Worm (Caenorhabditis elegans) whole organism, mixed stage, embryonic: ENCODE results near the gene syx-16.

Source experiments
- nhr-2 ChIP-seq: fragments of 150-350 bp; optimal IDR thresholded peaks from 2 replicates; lab custom pipeline; 2014; ENCODE audit warnings: missing biosample characterization, missing genetic modification characterization
- nhr-76 ChIP-seq: sonication (generic microtip); optimal IDR thresholded peaks from 2 replicates; lab custom pipeline; 2017; ENCODE audit warnings: missing biosample characterization, missing genetic modification characterization
- snpc-4 ChIP-seq: fragments of 150-350 bp; optimal IDR thresholded peaks from 2 replicates; lab custom pipeline; 2014; ENCODE audit warnings: missing biosample characterization, missing genetic modification characterization
- unc-39 ChIP-seq: fragments of 150-350 bp; optimal IDR thresholded peaks from 2 replicates; lab custom pipeline; 2014; ENCODE audit warnings: missing biosample characterization, missing genetic modification characterization
- unc-62 ChIP-seq: fragments of 150-350 bp; optimal IDR thresholded peaks from 2 replicates; lab custom pipeline; 2014; ENCODE audit warnings: missing biosample characterization, missing genetic modification reagents, missing genetic modification characterization

ce11 chrIII:5165745-5166144 is 43.2 kb downstream of the syx-16 start:
- TF ChIP-seq nhr-76 (tag; lab: Kevin White, UChicago) (no peak), snpc-4 (tag; lab: Kevin White, UChicago) (no peak), nhr-2 (no peak), unc-39 (tag; lab: Kevin White, UChicago) (no peak), unc-62 (GFP tag; lab: Kevin White, UChicago) (no peak)
